Fruit fly (Drosophila melanogaster): ENCODE data around the gene CG31265.

The CG31265 gene

DNA sequence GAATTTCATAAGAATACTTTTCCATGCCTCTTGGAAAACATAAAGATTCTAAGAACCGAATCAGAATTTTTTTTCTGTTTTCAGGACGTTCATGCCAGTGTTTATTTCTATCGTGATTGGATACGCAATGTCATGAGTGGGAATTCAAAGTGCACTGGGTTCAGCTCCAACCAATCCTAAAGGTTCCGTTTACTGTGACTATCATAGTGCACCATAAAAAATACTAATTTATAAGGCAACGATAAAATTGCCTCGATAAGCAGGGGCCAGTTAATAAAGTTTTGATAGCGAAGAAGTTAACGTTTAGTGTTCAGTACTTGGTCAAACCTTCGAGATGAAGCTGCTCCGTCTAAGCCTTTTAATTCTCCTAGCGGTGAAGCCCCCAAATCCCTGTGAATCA is at the start of gene CG31265:
Gene CG31265 (plus strand): TSS at position 301 of the 400 bp plus-strand sequence.
- no peak for TF ChIP-seq Myc (optimal IDR thresholded peaks at IDR 0.05)
- TF ChIP-seq h (optimal IDR thresholded peaks at IDR 0.05), result no peak

DNA sequence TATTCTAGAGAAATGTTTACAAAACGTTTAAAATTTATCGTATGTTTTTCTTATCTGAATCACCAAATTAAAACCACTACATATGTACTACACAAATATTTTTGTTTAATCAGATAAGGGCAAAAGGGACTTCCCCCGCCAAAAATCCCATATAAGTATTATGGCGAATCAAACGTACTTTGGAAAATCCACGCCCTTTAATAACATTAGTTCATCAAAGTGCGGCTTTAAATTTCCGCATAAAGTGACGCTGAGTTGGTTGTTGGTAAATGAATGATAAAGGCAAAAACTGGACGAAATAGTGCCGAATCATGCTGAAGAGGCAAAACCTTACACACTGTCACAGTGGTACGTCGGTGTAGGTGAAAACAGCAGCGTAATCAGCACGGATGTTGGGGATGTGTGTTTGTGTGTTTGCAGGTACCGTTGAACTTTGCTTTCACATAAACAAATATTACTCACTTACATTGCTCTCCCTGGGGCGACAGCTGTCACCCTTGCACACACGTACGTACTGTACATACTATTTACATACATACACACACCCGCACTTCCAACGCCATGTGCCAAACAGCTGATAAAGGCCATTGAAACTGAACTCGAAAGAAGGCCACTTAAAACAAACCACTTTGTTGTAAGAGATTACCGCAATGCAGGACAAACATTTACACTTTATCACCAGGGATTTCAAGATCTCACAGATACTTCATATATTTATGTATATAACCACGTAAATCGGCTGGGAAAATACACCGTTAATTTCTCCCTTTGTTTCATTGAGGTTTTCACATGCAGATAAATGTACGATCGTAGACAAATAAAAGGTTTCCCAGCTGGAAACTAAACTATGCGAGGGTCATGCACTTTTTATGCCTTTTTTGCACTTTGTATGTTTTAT is 48.8 kb upstream of the CG31265 start:
- no peak for TF ChIP-seq ttk (optimal IDR thresholded peaks at IDR 0.05)
- TF ChIP-seq h (optimal IDR thresholded peaks at IDR 0.05), result no peak
- TF ChIP-seq Sin3A (optimal IDR thresholded peaks at IDR 0.05), result no peak
- TF ChIP-seq Myc (optimal IDR thresholded peaks at IDR 0.05), result no peak
- no peak for TF ChIP-seq insv (optimal IDR thresholded peaks at IDR 0.05)
- TF ChIP-seq psq (optimal IDR thresholded peaks at IDR 0.05), result no peak

DNA sequence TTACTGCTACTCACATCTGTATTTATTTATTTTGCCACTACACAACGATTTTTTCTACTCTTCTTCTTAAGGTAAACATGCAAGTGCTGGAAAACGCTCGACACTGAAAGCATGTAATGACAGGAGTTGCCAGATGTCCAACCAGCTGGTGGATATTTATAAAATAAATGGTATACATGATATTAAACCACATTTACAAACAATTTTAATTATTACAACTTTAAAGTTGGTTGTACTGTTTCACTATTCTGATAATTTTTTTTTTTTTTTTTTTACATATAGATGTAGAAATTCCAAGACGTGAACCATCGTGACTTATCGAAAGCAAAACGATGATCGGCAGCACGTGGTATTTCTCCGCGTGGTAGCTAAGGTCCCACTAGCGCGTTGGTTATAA is 48.2 kb upstream of the CG31265 start, which contains the start of the genes Keap1 and kuk:
Gene Keap1 (minus strand): TSS at position 87 of the 397 bp plus-strand sequence.
Gene kuk (plus strand): TSS at position 386 of the 397 bp plus-strand sequence.
- no peak for TF ChIP-seq Sin3A (optimal IDR thresholded peaks at IDR 0.05)
- no peak for TF ChIP-seq Myc (optimal IDR thresholded peaks at IDR 0.05)
- TF ChIP-seq ttk (optimal IDR thresholded peaks at IDR 0.05), result no peak
- no peak for TF ChIP-seq h (optimal IDR thresholded peaks at IDR 0.05)
- TF ChIP-seq psq (optimal IDR thresholded peaks at IDR 0.05), result no peak
- TF ChIP-seq insv (optimal IDR thresholded peaks at IDR 0.05), result no peak

DNA sequence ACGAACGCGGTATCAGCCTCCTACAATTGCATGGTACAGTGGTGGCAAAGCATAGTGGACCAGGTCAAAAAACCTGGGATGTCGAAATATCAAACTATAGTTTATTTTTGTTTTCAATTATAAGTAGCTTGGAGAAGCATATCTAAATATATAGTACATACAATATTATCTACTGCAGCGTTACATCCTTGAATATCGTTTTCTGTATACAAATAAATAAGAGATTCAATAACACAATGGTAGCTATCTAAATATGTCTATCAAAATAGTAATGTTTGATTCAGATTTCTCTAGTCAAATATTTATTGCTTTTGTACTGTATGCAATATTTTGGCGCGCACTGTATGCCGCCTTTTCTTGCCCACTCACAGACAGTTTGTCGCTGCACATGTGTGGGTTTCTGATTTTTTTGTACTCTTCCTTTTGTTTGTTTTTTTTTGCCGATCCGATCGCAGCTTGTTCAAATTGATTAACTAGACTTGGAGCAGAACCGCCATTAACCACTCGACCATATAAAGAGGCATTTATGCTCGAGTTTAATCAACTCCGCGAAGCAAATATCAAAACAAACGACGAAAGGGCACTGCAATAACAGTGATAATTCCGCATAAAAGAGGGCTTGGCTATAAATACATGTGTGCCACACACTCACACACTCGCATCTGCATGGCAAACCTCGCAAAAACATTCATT is 47.2 kb upstream of the CG31265 start:
- TF ChIP-seq Sin3A (optimal IDR thresholded peaks at IDR 0.05), result no peak
- TF ChIP-seq insv (optimal IDR thresholded peaks at IDR 0.05), result no peak
- no peak for TF ChIP-seq ttk (optimal IDR thresholded peaks at IDR 0.05)
- TF ChIP-seq h (optimal IDR thresholded peaks at IDR 0.05), result peak; percentile 21
- TF ChIP-seq psq (optimal IDR thresholded peaks at IDR 0.05), result no peak

DNA sequence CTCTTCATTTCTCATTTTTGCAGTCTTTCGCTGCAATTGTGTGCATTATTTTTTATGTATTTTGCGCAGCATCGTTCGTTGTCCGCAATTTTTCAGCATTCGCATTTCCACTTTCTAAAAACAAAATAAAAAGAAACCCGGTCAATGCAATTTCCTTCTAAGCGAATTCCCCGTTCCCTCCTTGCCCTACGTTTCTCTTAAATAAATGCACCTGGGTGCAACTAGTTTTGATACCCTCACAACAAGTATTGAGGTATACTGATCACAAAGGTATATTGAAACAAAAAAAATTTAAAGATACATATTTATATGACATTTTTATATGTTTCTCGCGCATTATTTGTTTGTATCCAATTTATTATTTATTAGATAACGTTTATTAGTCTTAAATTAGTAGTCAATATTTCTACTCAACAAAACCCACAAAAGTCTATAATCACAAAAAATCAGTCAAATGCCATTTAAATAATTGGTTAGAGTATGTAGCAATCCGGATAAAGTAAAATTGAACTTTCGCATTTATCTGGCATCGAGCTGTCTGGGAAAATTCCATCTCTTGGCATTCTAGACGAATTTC is 46.6 kb upstream of the CG31265 start:
- no peak for TF ChIP-seq psq (optimal IDR thresholded peaks at IDR 0.05)
- TF ChIP-seq insv (optimal IDR thresholded peaks at IDR 0.05), result no peak
- TF ChIP-seq h (optimal IDR thresholded peaks at IDR 0.05), result no peak
- no peak for TF ChIP-seq Myc (optimal IDR thresholded peaks at IDR 0.05)
- no peak for TF ChIP-seq ttk (optimal IDR thresholded peaks at IDR 0.05)
- TF ChIP-seq Sin3A (optimal IDR thresholded peaks at IDR 0.05), result no peak

DNA sequence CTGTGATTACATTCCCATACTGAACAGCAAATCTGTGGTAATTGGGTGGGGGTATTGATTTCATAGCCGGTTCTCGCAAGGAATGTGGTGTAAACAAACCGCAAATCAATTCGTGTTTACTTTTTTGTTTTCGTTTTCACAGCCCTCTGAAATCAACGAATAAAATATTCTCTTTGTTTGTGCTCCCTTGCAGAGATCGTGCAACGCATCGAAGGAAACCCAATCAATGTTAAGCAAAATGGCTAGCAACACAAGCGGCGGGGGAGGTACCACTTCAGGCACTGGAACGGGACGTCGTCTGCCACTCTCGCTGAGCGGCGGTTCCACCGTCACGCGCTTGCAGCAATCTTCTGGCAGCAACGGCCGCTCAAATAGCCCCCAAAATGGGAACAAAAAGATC is 45.5 kb upstream of the CG31265 start:
- TF ChIP-seq Myc (optimal IDR thresholded peaks at IDR 0.05) (no peak), h (optimal IDR thresholded peaks at IDR 0.05) (no peak), ttk (optimal IDR thresholded peaks at IDR 0.05) (no peak), insv (optimal IDR thresholded peaks at IDR 0.05) (no peak), Sin3A (optimal IDR thresholded peaks at IDR 0.05) (no peak), psq (optimal IDR thresholded peaks at IDR 0.05) (no peak)

DNA sequence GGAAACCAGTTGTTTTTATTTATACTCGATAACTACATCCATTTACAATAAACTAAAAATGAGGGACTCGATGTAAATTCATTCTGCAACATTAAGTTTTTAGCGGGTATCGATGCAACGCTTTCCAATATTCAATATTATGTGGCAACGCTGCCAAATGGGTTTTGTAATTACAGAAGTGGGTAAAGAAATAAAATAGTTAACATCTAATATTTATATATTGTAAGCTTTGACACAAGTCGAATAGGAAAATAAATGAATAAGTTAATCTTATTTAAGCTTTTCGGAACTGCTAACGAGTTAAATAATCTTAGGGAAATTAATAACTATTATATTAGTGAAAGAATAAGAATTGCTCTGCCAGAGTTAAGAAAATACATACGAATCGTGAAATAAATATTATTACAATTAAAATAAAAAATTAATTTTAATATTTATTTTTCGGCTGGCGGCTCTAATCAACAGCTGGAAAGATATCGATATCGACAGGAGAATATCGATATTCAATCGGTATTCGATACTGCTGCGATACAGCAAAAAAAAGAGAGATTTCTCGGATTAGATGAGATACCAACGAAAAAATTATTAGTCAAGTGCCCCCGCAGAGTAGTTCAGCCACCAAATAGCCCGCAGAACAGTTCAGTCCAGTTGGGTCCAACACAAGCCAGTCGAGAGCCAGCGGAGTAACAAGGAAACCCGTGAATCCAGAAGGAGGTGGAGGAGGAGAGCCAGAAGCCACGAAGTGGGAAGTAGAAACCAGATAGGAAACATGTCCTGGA is 42.8 kb upstream of the CG31265 start, which contains the start of gene GckIII:
Gene GckIII (plus strand): TSS at position 485 of the 779 bp plus-strand sequence.
- TF ChIP-seq h (optimal IDR thresholded peaks at IDR 0.05), result no peak
- TF ChIP-seq insv (optimal IDR thresholded peaks at IDR 0.05), result no peak
- TF ChIP-seq Myc (optimal IDR thresholded peaks at IDR 0.05), result no peak
- no peak for TF ChIP-seq psq (optimal IDR thresholded peaks at IDR 0.05)
- no peak for TF ChIP-seq Sin3A (optimal IDR thresholded peaks at IDR 0.05)
- TF ChIP-seq ttk (optimal IDR thresholded peaks at IDR 0.05), result no peak

DNA sequence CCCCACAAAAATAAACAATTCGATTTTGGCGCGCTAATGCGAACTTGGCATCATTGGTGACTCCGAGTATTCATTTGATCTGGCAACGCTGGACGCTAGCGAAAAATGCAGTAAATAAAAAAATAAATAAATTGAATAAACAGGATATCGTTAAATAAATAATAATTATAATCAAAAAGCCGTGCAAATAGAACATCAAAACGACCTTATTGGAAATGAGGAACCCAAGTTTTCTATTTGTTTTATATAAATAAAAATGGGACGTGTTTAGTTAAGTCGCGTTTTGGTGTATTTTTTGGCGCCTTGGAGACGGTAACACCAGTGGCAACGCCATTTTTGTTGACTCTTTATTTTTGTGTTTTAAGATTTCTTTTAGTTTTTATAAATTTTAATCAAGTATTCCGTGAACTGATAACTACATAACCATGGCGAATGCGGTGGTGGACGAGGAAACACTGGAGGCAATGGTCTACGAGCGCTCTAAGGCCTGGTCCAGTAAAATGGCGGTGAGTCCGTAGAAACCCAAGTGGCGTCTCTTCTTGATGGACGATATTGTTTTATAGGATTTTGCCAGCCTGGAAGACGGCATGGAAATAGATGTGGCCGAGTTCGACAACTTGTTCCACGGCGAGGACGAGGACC is 39.9 kb upstream of the CG31265 start, which contains the start of gene cal1:
Gene cal1 (plus strand): TSS at position 304 of the 642 bp plus-strand sequence.
- no peak for TF ChIP-seq ttk (optimal IDR thresholded peaks at IDR 0.05)
- TF ChIP-seq Myc (optimal IDR thresholded peaks at IDR 0.05), result no peak
- TF ChIP-seq insv (optimal IDR thresholded peaks at IDR 0.05), result no peak
- TF ChIP-seq psq (optimal IDR thresholded peaks at IDR 0.05), result no peak
- no peak for TF ChIP-seq h (optimal IDR thresholded peaks at IDR 0.05)
- no peak for TF ChIP-seq Sin3A (optimal IDR thresholded peaks at IDR 0.05)

DNA sequence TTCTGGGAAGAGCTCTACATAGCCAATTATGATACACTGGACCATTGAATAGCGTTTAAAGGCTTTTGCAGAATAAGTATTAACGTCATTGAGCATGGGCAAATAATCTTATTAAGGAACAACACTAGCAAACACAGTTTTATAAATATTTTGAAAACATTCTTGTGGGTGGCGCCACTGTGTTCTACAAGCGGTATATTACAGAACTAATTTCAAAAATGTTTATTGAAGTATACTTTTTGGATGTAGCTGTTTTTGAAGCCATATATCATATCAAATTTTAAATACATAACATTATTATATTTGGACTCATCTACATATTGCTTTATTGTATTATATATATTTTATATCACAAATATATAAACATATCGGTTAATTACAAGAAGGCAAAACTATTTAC is 19.1 kb upstream of the CG31265 start:
- TF ChIP-seq ttk (optimal IDR thresholded peaks at IDR 0.05) (no peak), insv (optimal IDR thresholded peaks at IDR 0.05) (no peak), psq (optimal IDR thresholded peaks at IDR 0.05) (no peak), Myc (optimal IDR thresholded peaks at IDR 0.05) (no peak), h (optimal IDR thresholded peaks at IDR 0.05) (no peak), Sin3A (optimal IDR thresholded peaks at IDR 0.05) (no peak)

DNA sequence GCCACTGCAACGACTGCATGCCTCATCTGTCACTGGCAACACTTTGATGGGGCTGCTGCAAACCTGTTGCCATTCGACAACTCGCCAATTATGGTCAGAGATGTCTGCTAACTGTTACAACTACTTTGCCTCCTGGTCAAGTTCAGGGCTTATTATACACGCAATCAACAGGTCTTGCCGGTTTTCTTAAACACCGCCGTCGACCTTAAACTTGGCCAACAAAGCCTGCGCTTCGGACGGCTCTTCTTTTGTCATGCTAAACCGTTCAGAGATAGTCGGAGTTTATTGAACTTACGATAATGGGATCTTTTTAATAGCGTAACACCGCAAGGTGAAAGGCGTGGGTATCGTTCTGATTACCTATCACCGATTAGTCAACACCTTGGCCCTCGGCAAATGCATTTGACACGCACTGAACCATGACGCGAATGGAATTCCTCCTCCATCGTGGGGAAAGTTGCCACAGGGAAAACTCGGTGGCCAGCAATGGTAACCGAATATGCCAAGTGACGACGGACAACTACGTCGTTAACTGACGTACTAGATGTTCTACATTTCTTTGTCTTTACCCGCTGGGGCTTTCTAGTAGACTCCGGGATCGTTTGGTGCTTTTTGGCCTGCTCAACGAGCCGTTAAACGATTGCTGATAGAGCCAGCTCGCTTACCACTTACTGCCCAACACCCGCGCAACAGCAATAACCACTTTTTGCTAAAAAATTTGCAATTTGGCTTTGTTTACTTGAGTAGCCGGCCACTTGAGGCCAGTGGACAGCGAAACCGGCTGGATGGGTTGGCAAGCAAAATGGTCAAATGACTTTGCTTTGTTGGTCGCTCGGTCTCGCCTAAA is 16.9 kb upstream of the CG31265 start:
- TF ChIP-seq h (optimal IDR thresholded peaks at IDR 0.05) (no peak), insv (optimal IDR thresholded peaks at IDR 0.05) (no peak), Myc (optimal IDR thresholded peaks at IDR 0.05) (no peak), psq (optimal IDR thresholded peaks at IDR 0.05) (no peak), Sin3A (optimal IDR thresholded peaks at IDR 0.05) (no peak), ttk (optimal IDR thresholded peaks at IDR 0.05) (no peak)
